Fruit fly (Drosophila melanogaster): ENCODE results near the gene CG45045.

Gene CG45045

dm6 chr3R:17701131-17701593, 33.8 kb downstream of the CG45045 start:
- TF ChIP-seq CG12768 (GFP tag; optimal IDR thresholded peaks at IDR 0.05): peak; percentile 81
- no peak for TF ChIP-seq CG7045 (GFP tag; optimal IDR thresholded peaks at IDR 0.05)
- no peak for TF ChIP-seq Crg-1 (GFP tag; optimal IDR thresholded peaks at IDR 0.05)
- TF ChIP-seq CG1620 (GFP tag; optimal IDR thresholded peaks at IDR 0.05): peak; percentile 10
- TF ChIP-seq tj (GFP tag; optimal IDR thresholded peaks at IDR 0.05): peak; percentile 95
- TF ChIP-seq Mnt (GFP tag; optimal IDR thresholded peaks at IDR 0.05): peak; percentile 85
- TF ChIP-seq cnc (optimal IDR thresholded peaks at IDR 0.05): no peak
- peak; percentile 48 for TF ChIP-seq pad (GFP tag; optimal IDR thresholded peaks at IDR 0.05)
- TF ChIP-seq CG11617 (GFP tag; optimal IDR thresholded peaks at IDR 0.05): no peak
- peak; percentile 91 for TF ChIP-seq cic (GFP tag; optimal IDR thresholded peaks at IDR 0.05)
- peak; percentile 38 for TF ChIP-seq bab1 (GFP tag; optimal IDR thresholded peaks at IDR 0.05)
- no peak for TF ChIP-seq Clk (GFP tag; optimal IDR thresholded peaks at IDR 0.05)
- peak; percentile 19 for TF ChIP-seq toe (GFP tag; optimal IDR thresholded peaks at IDR 0.05)
- TF ChIP-seq CG7101 (tag; optimal IDR thresholded peaks at IDR 0.05): peak; percentile 13
- peak; percentile 36 for TF ChIP-seq CG33017 (tag; optimal IDR thresholded peaks at IDR 0.05)
- TF ChIP-seq Hr96 (GFP tag; optimal IDR thresholded peaks at IDR 0.05): peak; percentile 52
- TF ChIP-seq CG5204 (GFP tag; optimal IDR thresholded peaks at IDR 0.05): no peak
- no peak for TF ChIP-seq CG14711 (tag; optimal IDR thresholded peaks at IDR 0.05)
- no peak for TF ChIP-seq kay (GFP tag; ENCODE audit: borderline replicate concordance)
- TF ChIP-seq ovo (GFP tag; optimal IDR thresholded peaks at IDR 0.05): peak; percentile 75

- TF ChIP-seq pad (GFP tag; optimal IDR thresholded peaks at IDR 0.05) (no peak), CG33017 (tag; optimal IDR thresholded peaks at IDR 0.05) (peak; percentile 36), CG7101 (tag; optimal IDR thresholded peaks at IDR 0.05) (peak; percentile 0), toe (GFP tag; optimal IDR thresholded peaks at IDR 0.05) (peak; percentile 28)
These were observed 34.8 kb downstream of the CG45045 start for dm6 chr3R:17701971-17702845.

dm6 chr3R:17703024-17703690, 35.8 kb downstream of the CG45045 start:
- TF ChIP-seq Hr96 (GFP tag; optimal IDR thresholded peaks at IDR 0.05): peak; percentile 77
- peak; percentile 73 for TF ChIP-seq toe (GFP tag; optimal IDR thresholded peaks at IDR 0.05)
- TF ChIP-seq CG1620 (GFP tag; optimal IDR thresholded peaks at IDR 0.05): peak; percentile 58
- no peak for TF ChIP-seq cnc (optimal IDR thresholded peaks at IDR 0.05)
- TF ChIP-seq CG33017 (tag; optimal IDR thresholded peaks at IDR 0.05): peak; percentile 89
- peak; percentile 42 for TF ChIP-seq Clk (GFP tag; optimal IDR thresholded peaks at IDR 0.05)
- TF ChIP-seq CG11617 (GFP tag; optimal IDR thresholded peaks at IDR 0.05): peak; percentile 84
- TF ChIP-seq Crg-1 (GFP tag; optimal IDR thresholded peaks at IDR 0.05): peak; percentile 70
- TF ChIP-seq Mnt (GFP tag; optimal IDR thresholded peaks at IDR 0.05): no peak
- peak; percentile 19 for TF ChIP-seq ovo (GFP tag; optimal IDR thresholded peaks at IDR 0.05)
- peak; percentile 66 for TF ChIP-seq pad (GFP tag; optimal IDR thresholded peaks at IDR 0.05)
- TF ChIP-seq CG14711 (tag; optimal IDR thresholded peaks at IDR 0.05): peak; percentile 91
- TF ChIP-seq kay (GFP tag; ENCODE audit: borderline replicate concordance): peak; percentile 81
- TF ChIP-seq bab1 (GFP tag; optimal IDR thresholded peaks at IDR 0.05): peak; percentile 88
- TF ChIP-seq CG5204 (GFP tag; optimal IDR thresholded peaks at IDR 0.05): peak; percentile 88
- TF ChIP-seq CG12768 (GFP tag; optimal IDR thresholded peaks at IDR 0.05): peak; percentile 75
- no peak for TF ChIP-seq cic (GFP tag; optimal IDR thresholded peaks at IDR 0.05)
- TF ChIP-seq tj (GFP tag; optimal IDR thresholded peaks at IDR 0.05): peak; percentile 68
- peak; percentile 91 for TF ChIP-seq CG7045 (GFP tag; optimal IDR thresholded peaks at IDR 0.05)
- TF ChIP-seq CG7101 (tag; optimal IDR thresholded peaks at IDR 0.05): peak; percentile 89

- TF ChIP-seq CG33017 (tag; optimal IDR thresholded peaks at IDR 0.05) (peak; percentile 96), CG1620 (GFP tag; optimal IDR thresholded peaks at IDR 0.05) (peak; percentile 94), kay (GFP tag; ENCODE audit: borderline replicate concordance) (peak; percentile 97), CG14711 (tag; optimal IDR thresholded peaks at IDR 0.05) (peak; percentile 95), Mnt (GFP tag; optimal IDR thresholded peaks at IDR 0.05) (peak; percentile 89), Crg-1 (GFP tag; optimal IDR thresholded peaks at IDR 0.05) (peak; percentile 92), toe (GFP tag; optimal IDR thresholded peaks at IDR 0.05) (peak; percentile 94), CG11617 (GFP tag; optimal IDR thresholded peaks at IDR 0.05) (peak; percentile 98), tj (GFP tag; optimal IDR thresholded peaks at IDR 0.05) (peak; percentile 90), CG12768 (GFP tag; optimal IDR thresholded peaks at IDR 0.05) (peak; percentile 95), cic (GFP tag; optimal IDR thresholded peaks at IDR 0.05) (peak; percentile 46), Hr96 (GFP tag; optimal IDR thresholded peaks at IDR 0.05) (peak; percentile 97), bab1 (GFP tag; optimal IDR thresholded peaks at IDR 0.05) (peak; percentile 97), Clk (GFP tag; optimal IDR thresholded peaks at IDR 0.05) (peak; percentile 88), CG7101 (tag; optimal IDR thresholded peaks at IDR 0.05) (peak; percentile 97), ovo (GFP tag; optimal IDR thresholded peaks at IDR 0.05) (peak; percentile 82), cnc (optimal IDR thresholded peaks at IDR 0.05) (no peak), CG7045 (GFP tag; optimal IDR thresholded peaks at IDR 0.05) (peak; percentile 97), CG5204 (GFP tag; optimal IDR thresholded peaks at IDR 0.05) (peak; percentile 97), pad (GFP tag; optimal IDR thresholded peaks at IDR 0.05) (peak; percentile 77)
These were observed 36.5 kb downstream of the CG45045 start for dm6 chr3R:17703691-17704537.
